Fruit fly (Drosophila melanogaster): ENCODE results near the gene CG13085.

- no peak for TF ChIP-seq EcR (GFP tag; optimal IDR thresholded peaks at IDR 0.05)
- TF ChIP-seq psq (optimal IDR thresholded peaks at IDR 0.05): no peak
- TF ChIP-seq usp (GFP tag; optimal IDR thresholded peaks at IDR 0.05): no peak
- TF ChIP-seq pan (optimal IDR thresholded peaks at IDR 0.05): no peak
- TF ChIP-seq Dll (optimal IDR thresholded peaks at IDR 0.05): no peak
These were observed 34.9 kb upstream of the CG13085 start for dm6 chr2L:19388966-19389365.

Data from whole organism.